Worm (Caenorhabditis elegans): ENCODE measurements around the gene T01B7.5.

T01B7.5 gene

ce11 chrII:8691344-8691960, 25.2 kb upstream of the T01B7.5 start, which contains the start of gene C34C6.3:
TSS of gene C34C6.3 (plus strand) at chrII:8691910.
- no peak for TF ChIP-seq F37D6.2 (tag; optimal IDR thresholded peaks at IDR 0.05)
- TF ChIP-seq unc-62 (GFP tag; optimal IDR thresholded peaks at IDR 0.05 in 1 of 2), result peak in 1 of 2 experiments; percentile 34
- TF ChIP-seq unc-62 (tag; optimal IDR thresholded peaks at IDR 0.05), result no peak

- TF ChIP-seq attf-4 (tag; optimal IDR thresholded peaks at IDR 0.05) (no peak), ztf-11 (tag; optimal IDR thresholded peaks at IDR 0.05) (no peak), lim-7 (GFP tag; IDR thresholded peaks at IDR 0.05) (no peak), F44E2.7 (GFP tag; IDR thresholded peaks at IDR 0.05) (no peak), hif-1 (tag; optimal IDR thresholded peaks at IDR 0.05) (no peak), ces-1 (GFP tag; optimal IDR thresholded peaks at IDR 0.05) (no peak), lsy-2 (tag; optimal IDR thresholded peaks at IDR 0.05) (no peak), zfp-3 (GFP tag; conservative IDR thresholded peaks at IDR 0.05) (no peak), lir-3 (tag; optimal IDR thresholded peaks at IDR 0.05) (no peak), ceh-82 (tag; optimal IDR thresholded peaks at IDR 0.05) (no peak), zag-1 (tag; optimal IDR thresholded peaks at IDR 0.05) (no peak), nhr-41 (GFP tag; IDR thresholded peaks at IDR 0.05) (no peak), Y48G9A.11 (GFP tag; IDR thresholded peaks at IDR 0.05) (no peak), dpl-1 (GFP tag; optimal IDR thresholded peaks at IDR 0.05) (no peak), Y75B8A.6 (GFP tag; IDR thresholded peaks at IDR 0.05) (no peak), ZK337.2 (GFP tag; IDR thresholded peaks at IDR 0.05) (no peak), nhr-11 (tag; optimal IDR thresholded peaks at IDR 0.05) (no peak)
These were observed 20.8 kb upstream of the T01B7.5 start, which contains the start of gene C34C6.10 for ce11 chrII:8695783-8696182. TSS of gene C34C6.10 (minus strand) at chrII:8695883.

- TF ChIP-seq unc-62 (GFP tag; optimal IDR thresholded peaks at IDR 0.05 in 1 of 2), result peak in 1 of 2 experiments; percentile 31
- no peak for TF ChIP-seq unc-62 (tag; optimal IDR thresholded peaks at IDR 0.05)
- TF ChIP-seq ama-1 (optimal IDR thresholded peaks at IDR 0.05), result peak; percentile 45
- no peak for TF ChIP-seq F10B5.3 (tag; optimal IDR thresholded peaks at IDR 0.05)
- no peak for TF ChIP-seq zag-1 (tag; optimal IDR thresholded peaks at IDR 0.05)
These were observed 17.8 kb upstream of the T01B7.5 start, which contains the start of gene chdh-1 for ce11 chrII:8698828-8699227. TSS of gene chdh-1 (minus strand) at chrII:8698928.

DNA sequence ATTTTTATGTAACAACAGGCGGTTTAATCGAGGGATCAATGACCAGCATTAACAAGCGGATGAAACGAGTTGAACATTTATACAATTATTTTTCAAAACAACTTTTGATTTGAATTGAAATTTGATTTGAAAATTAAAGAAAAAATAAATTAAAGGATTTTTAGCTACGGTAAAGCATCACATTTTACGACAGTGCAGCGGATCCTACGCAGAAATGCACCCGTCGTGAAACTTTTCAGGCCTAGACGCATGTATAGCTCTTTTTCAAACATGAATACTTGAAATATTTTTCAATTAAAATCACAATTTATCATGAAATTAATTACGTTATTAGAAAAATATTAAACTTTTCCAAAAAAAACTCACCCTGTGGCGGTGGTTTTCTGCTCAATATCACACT, 15.6 kb upstream of the T01B7.5 start:
- peak in 1 of 2 experiments; percentile 84 for TF ChIP-seq lsy-2 (tag; optimal IDR thresholded peaks at IDR 0.05)
- TF ChIP-seq pha-4 (GFP tag; IDR thresholded peaks at IDR 0.05), result no peak
- no peak for TF ChIP-seq pha-4 (tag; optimal IDR thresholded peaks at IDR 0.05)
- TF ChIP-seq nhr-42 (GFP tag; IDR thresholded peaks at IDR 0.05), result no peak
- peak in 1 of 2 experiments; percentile 49 for TF ChIP-seq unc-62 (GFP tag; optimal IDR thresholded peaks at IDR 0.05 in 1 of 2)
- no peak for TF ChIP-seq unc-62 (tag; optimal IDR thresholded peaks at IDR 0.05)

- TF ChIP-seq php-3 (GFP tag; IDR thresholded peaks at IDR 0.05), result no peak
- TF ChIP-seq D1046.2 (GFP tag; IDR thresholded peaks at IDR 0.05), result no peak
- no peak for TF ChIP-seq set-16 (GFP tag; IDR thresholded peaks at IDR 0.05)
- no peak for TF ChIP-seq unc-62 (GFP tag; optimal IDR thresholded peaks at IDR 0.05 in 1 of 2)
- TF ChIP-seq unc-62 (tag; optimal IDR thresholded peaks at IDR 0.05), result no peak
- TF ChIP-seq egl-27 (tag; optimal IDR thresholded peaks at IDR 0.05), result no peak
- TF ChIP-seq nhr-77 (tag; optimal IDR thresholded peaks at IDR 0.05), result no peak
- no peak for TF ChIP-seq mxl-3 (GFP tag; optimal IDR thresholded peaks at IDR 0.05)
- TF ChIP-seq Y105C5A.15 (GFP tag; IDR thresholded peaks at IDR 0.05), result no peak
- no peak for TF ChIP-seq pqm-1 (tag; optimal IDR thresholded peaks at IDR 0.05)
- TF ChIP-seq zfp-2 (tag; optimal IDR thresholded peaks at IDR 0.05), result no peak
- TF ChIP-seq ztf-7 (tag; optimal IDR thresholded peaks at IDR 0.05), result no peak
- TF ChIP-seq snpc-1.2 (GFP tag; IDR thresholded peaks at IDR 0.05), result no peak
These were observed 14.8 kb upstream of the T01B7.5 start, which contains the start of gene sphk-1 for ce11 chrII:8701619-8702350. TSS of gene sphk-1 (minus strand) at chrII:8701669.
